Worm (Caenorhabditis elegans) whole organism, young adult: Measurements from ENCODE around the gene T09A5.5.

Experiments
- B0019.2 ChIP-seq: fragments of 200-800 bp; sonication (Bioruptor generic); conservative IDR thresholded peaks from 2 replicates; pipeline ENCODE4 v1.3.6; 2022; ENCODE audit warnings: missing genetic modification reagents, missing genetic modification characterization, missing compliant biosample characterization
- B0336.3 ChIP-seq: fragments of 200-800 bp; sonication (Bioruptor generic); IDR thresholded peaks from 2 replicates; pipeline ENCODE4 v1.3.6; 2022; ENCODE audit warnings: missing genetic modification characterization, missing compliant biosample characterization
- F10E7.11 ChIP-seq: sonication (generic microtip); optimal IDR thresholded peaks from 2 replicates; lab custom pipeline; 2017; ENCODE audit warnings: mild to moderate bottlenecking, missing genetic modification characterization, moderate library complexity, missing compliant biosample characterization
- F23B12.7 ChIP-seq: sonication (generic microtip); optimal IDR thresholded peaks from 2 replicates; lab custom pipeline; 2017; ENCODE audit warnings: missing genetic modification characterization, mild to moderate bottlenecking, missing compliant biosample characterization, antibody characterized with exemption, moderate library complexity; ENCODE audit not compliant: insufficient read depth
- F33H1.4 ChIP-seq: fragments of 200-800 bp; sonication (Bioruptor generic); IDR thresholded peaks from 2 replicates; pipeline ENCODE4 v1.3.6; 2022; ENCODE audit warnings: missing genetic modification reagents, missing genetic modification characterization, missing compliant biosample characterization
- K12H6.12 ChIP-seq: fragments of 200-800 bp; sonication (Bioruptor generic); optimal IDR thresholded peaks from 2 replicates; lab custom pipeline; 2018; ENCODE audit warnings: mild to moderate bottlenecking, missing genetic modification characterization, missing compliant biosample characterization
- Y53F4B.3 ChIP-seq: fragments of 200-800 bp; sonication (Bioruptor generic); IDR thresholded peaks from 2 replicates; pipeline ENCODE4 v1.3.6; 2022; ENCODE audit warnings: missing genetic modification reagents, missing genetic modification characterization, missing compliant biosample characterization
- Y53G8AR.9 ChIP-seq: fragments of 200-800 bp; sonication (Bioruptor generic); conservative IDR thresholded peaks from 2 replicates; pipeline ENCODE4 v1.3.6; 2022; ENCODE audit warnings: missing genetic modification reagents, missing genetic modification characterization, missing compliant biosample characterization
- ama-1 ChIP-seq, 3 experiments: fragments of 150-350 bp in 1 of 3; sonication (generic microtip) in 2 of 3; optimal IDR thresholded peaks; 2 replicates each; lab custom pipeline; 2014 to 2018; ENCODE audit warnings: missing biosample characterization in 2 of 3, missing genetic modification characterization in 2 of 3, missing genetic modification reagents in 2 of 3
- aptf-3 ChIP-seq: fragments of 200-800 bp; sonication (Bioruptor generic); IDR thresholded peaks from 2 replicates; pipeline ENCODE4 v1.3.6; 2022; ENCODE audit warnings: missing genetic modification characterization, missing compliant biosample characterization
- athp-1 ChIP-seq: sonication (generic microtip); optimal IDR thresholded peaks from 2 replicates; lab custom pipeline; 2017; ENCODE audit warnings: mild to moderate bottlenecking, missing genetic modification characterization, missing compliant biosample characterization
- ccch-3 ChIP-seq: fragments of 200-800 bp; sonication (Bioruptor generic); optimal IDR thresholded peaks from 2 replicates; lab custom pipeline; 2018; ENCODE audit warnings: mild to moderate bottlenecking, missing genetic modification characterization, missing compliant biosample characterization
- ceh-91 ChIP-seq: fragments of 200-800 bp; sonication (Bioruptor generic); IDR thresholded peaks from 2 replicates; pipeline ENCODE4 v1.3.6; 2022; ENCODE audit warnings: missing genetic modification reagents, missing genetic modification characterization, missing compliant biosample characterization
- dox-1 ChIP-seq: fragments of 200-800 bp; sonication (Bioruptor generic); IDR thresholded peaks from 2 replicates; pipeline ENCODE4 v1.3.6; 2022; ENCODE audit warnings: missing genetic modification reagents, missing genetic modification characterization, missing compliant biosample characterization
- dpl-1 ChIP-seq: fragments of 150-350 bp; optimal IDR thresholded peaks from 2 replicates; lab custom pipeline; 2014; ENCODE audit warnings: missing biosample characterization, missing genetic modification reagents, missing genetic modification characterization
- efl-1 ChIP-seq: fragments of 150-350 bp; optimal IDR thresholded peaks from 2 replicates; lab custom pipeline; 2014; ENCODE audit warnings: missing biosample characterization, missing genetic modification reagents, missing genetic modification characterization
- ekl-4 ChIP-seq: fragments of 200-800 bp; sonication (Bioruptor generic); IDR thresholded peaks from 2 replicates; pipeline ENCODE4 v1.3.6; 2022; ENCODE audit warnings: missing genetic modification reagents, missing genetic modification characterization, missing compliant biosample characterization
- ets-4 ChIP-seq: fragments of 200-800 bp; sonication (Bioruptor generic); optimal IDR thresholded peaks from 2 replicates; lab custom pipeline; 2018; ENCODE audit warnings: mild to moderate bottlenecking, missing genetic modification characterization, missing compliant biosample characterization
- him-1 ChIP-seq: sonication (generic microtip); optimal IDR thresholded peaks from 2 replicates; lab custom pipeline; 2016; ENCODE audit warnings: missing genotype, missing genetic modification reagents, missing genetic modification characterization, missing compliant biosample characterization
- hmg-1.2 ChIP-seq: fragments of 200-800 bp; sonication (Bioruptor generic); IDR thresholded peaks from 2 replicates; pipeline ENCODE4 v1.3.6; 2022; ENCODE audit warnings: missing genetic modification reagents, missing genetic modification characterization, missing compliant biosample characterization
- hrde-1 ChIP-seq: sonication (generic microtip); optimal IDR thresholded peaks from 2 replicates; lab custom pipeline; 2016; ENCODE audit warnings: missing genetic modification characterization, mild to moderate bottlenecking, missing compliant biosample characterization, moderate library complexity, missing genotype, missing genetic modification reagents, borderline replicate concordance
- hsf-1 ChIP-seq: fragments of 200-800 bp; sonication (Bioruptor generic); IDR thresholded peaks from 2 replicates; pipeline ENCODE4 v1.3.6; 2022; ENCODE audit warnings: missing genetic modification reagents, missing genetic modification characterization, missing compliant biosample characterization
- let-607 ChIP-seq, 2 experiments: fragments of 200-800 bp in 1 of 2; sonication (Bioruptor generic) in 1 of 2; sonication (generic microtip) in 1 of 2; optimal IDR thresholded peaks; 2 replicates each; lab custom pipeline; 2016 to 2018; ENCODE audit warnings: mild to moderate bottlenecking in 2 of 2, missing compliant biosample characterization in 2 of 2, missing genetic modification characterization in 2 of 2, moderate library complexity in 2 of 2, missing genotype in 1 of 2
- lin-35 ChIP-seq, 3 experiments: fragments of 150-350 bp in 2 of 3; sonication (generic microtip) in 1 of 3; optimal IDR thresholded peaks; 2 replicates each; lab custom pipeline; 2014 to 2018; ENCODE audit warnings: missing biosample characterization in 3 of 3, missing genetic modification characterization in 3 of 3, missing genetic modification reagents in 3 of 3
- lsl-1 ChIP-seq: fragments of 200-800 bp; sonication (Bioruptor generic); optimal IDR thresholded peaks from 2 replicates; lab custom pipeline; 2018; ENCODE audit warnings: mild to moderate bottlenecking, missing genetic modification characterization, moderate library complexity, missing compliant biosample characterization
- madf-3 ChIP-seq: fragments of 200-800 bp; sonication (Bioruptor generic); IDR thresholded peaks from 2 replicates; pipeline ENCODE4 v1.3.6; 2022; ENCODE audit warnings: missing genetic modification reagents, missing genetic modification characterization, missing compliant biosample characterization
- madf-6 ChIP-seq: fragments of 200-800 bp; sonication (Bioruptor generic); IDR thresholded peaks from 2 replicates; pipeline ENCODE4 v1.3.6; 2022; ENCODE audit warnings: missing genetic modification reagents, missing genetic modification characterization, missing compliant biosample characterization
- madf-8 ChIP-seq: fragments of 200-800 bp; sonication (Bioruptor generic); conservative IDR thresholded peaks from 2 replicates; pipeline ENCODE4 v1.3.6; 2022; ENCODE audit warnings: missing genetic modification reagents, missing genetic modification characterization, missing compliant biosample characterization
- mcd-1 ChIP-seq: fragments of 200-800 bp; sonication (Bioruptor generic); IDR thresholded peaks from 2 replicates; pipeline ENCODE4 v1.3.6; 2022; ENCODE audit warnings: missing genetic modification reagents, missing genetic modification characterization, missing compliant biosample characterization
- mel-28 ChIP-seq: sonication (generic microtip); optimal IDR thresholded peaks from 2 replicates; lab custom pipeline; 2016; ENCODE audit warnings: borderline replicate concordance, mild to moderate bottlenecking, missing genetic modification characterization, missing compliant biosample characterization
- nfya-1 ChIP-seq: sonication (generic microtip); optimal IDR thresholded peaks from 2 replicates; lab custom pipeline; 2017; ENCODE audit warnings: antibody characterized with exemption, missing compliant biosample characterization, missing genetic modification characterization, borderline replicate concordance; ENCODE audit not compliant: insufficient read depth
- rcor-1 ChIP-seq: fragments of 200-800 bp; sonication (Bioruptor generic); IDR thresholded peaks from 2 replicates; pipeline ENCODE4 v1.3.6; 2022; ENCODE audit warnings: missing genetic modification reagents, missing genetic modification characterization, missing compliant biosample characterization
- repo-1 ChIP-seq: sonication (generic microtip); optimal IDR thresholded peaks from 2 replicates; lab custom pipeline; 2017; ENCODE audit warnings: mild to moderate bottlenecking, missing genetic modification characterization, missing compliant biosample characterization
- snpc-1.1 ChIP-seq: sonication (generic microtip); optimal IDR thresholded peaks from 2 replicates; lab custom pipeline; 2017; ENCODE audit warnings: missing genetic modification characterization, mild to moderate bottlenecking, missing compliant biosample characterization, antibody characterized with exemption, moderate library complexity, missing genotype, missing genetic modification reagents; ENCODE audit not compliant: insufficient read depth
- snpc-1.3 ChIP-seq: sonication (generic microtip); optimal IDR thresholded peaks from 2 replicates; lab custom pipeline; 2017; ENCODE audit warnings: missing genetic modification characterization, mild to moderate bottlenecking, missing compliant biosample characterization, antibody characterized with exemption, moderate library complexity, missing genotype, missing genetic modification reagents; ENCODE audit not compliant: insufficient read depth
- snpc-3.4 ChIP-seq: sonication (generic microtip); optimal IDR thresholded peaks from 2 replicates; lab custom pipeline; 2017; ENCODE audit warnings: missing genetic modification characterization, mild to moderate bottlenecking, missing compliant biosample characterization, antibody characterized with exemption, moderate library complexity, missing genotype, missing genetic modification reagents
- snpc-4 ChIP-seq, 5 experiments: fragments of 150-350 bp in 1 of 5; sonication (generic microtip) in 4 of 5; optimal IDR thresholded peaks; 2 replicates each; lab custom pipeline; 2014 to 2018; ENCODE audit warnings: missing genetic modification characterization in 5 of 5, missing biosample characterization in 3 of 5, antibody characterized with exemption in 2 of 5, mild to moderate bottlenecking in 2 of 5, missing compliant biosample characterization in 2 of 5, missing genotype in 2 of 5, moderate library complexity in 2 of 5, missing genetic modification reagents in 1 of 5
- somi-1 ChIP-seq: fragments of 200-800 bp; sonication (Bioruptor generic); optimal IDR thresholded peaks from 2 replicates; lab custom pipeline; 2018; ENCODE audit warnings: mild to moderate bottlenecking, missing genetic modification characterization, missing compliant biosample characterization
- tbp1 ChIP-seq: fragments of 200-800 bp; sonication (Bioruptor generic); optimal IDR thresholded peaks from 2 replicates; lab custom pipeline; 2018; ENCODE audit warnings: mild to moderate bottlenecking, missing genetic modification characterization, missing compliant biosample characterization
- tlf-1 ChIP-seq: fragments of 200-800 bp; sonication (Bioruptor generic); optimal IDR thresholded peaks from 2 replicates; lab custom pipeline; 2018; ENCODE audit warnings: mild to moderate bottlenecking, missing genetic modification characterization, missing compliant biosample characterization
- unc-130 ChIP-seq: sonication (generic microtip); optimal IDR thresholded peaks from 2 replicates; lab custom pipeline; 2016; ENCODE audit warnings: missing genetic modification reagents, missing genetic modification characterization, missing compliant biosample characterization
- xnd-1 ChIP-seq: sonication (generic microtip); optimal IDR thresholded peaks from 2 replicates; lab custom pipeline; 2016; ENCODE audit warnings: missing genotype, missing genetic modification reagents, missing genetic modification characterization, missing compliant biosample characterization
- ztf-18 ChIP-seq: sonication (generic microtip); optimal IDR thresholded peaks from 2 replicates; lab custom pipeline; 2016; ENCODE audit warnings: missing genotype, mild to moderate bottlenecking, missing genetic modification characterization, missing compliant biosample characterization
- ztf-28 ChIP-seq: fragments of 200-800 bp; sonication (Bioruptor generic); IDR thresholded peaks from 2 replicates; pipeline ENCODE4 v1.3.6; 2022; ENCODE audit warnings: missing genetic modification reagents, missing genetic modification characterization, missing compliant biosample characterization
- ztf-6 ChIP-seq: fragments of 200-800 bp; sonication (Bioruptor generic); IDR thresholded peaks from 2 replicates; pipeline ENCODE4 v1.3.6; 2022; ENCODE audit warnings: missing genetic modification reagents, missing genetic modification characterization, missing compliant biosample characterization

T09A5.5 gene

DNA sequence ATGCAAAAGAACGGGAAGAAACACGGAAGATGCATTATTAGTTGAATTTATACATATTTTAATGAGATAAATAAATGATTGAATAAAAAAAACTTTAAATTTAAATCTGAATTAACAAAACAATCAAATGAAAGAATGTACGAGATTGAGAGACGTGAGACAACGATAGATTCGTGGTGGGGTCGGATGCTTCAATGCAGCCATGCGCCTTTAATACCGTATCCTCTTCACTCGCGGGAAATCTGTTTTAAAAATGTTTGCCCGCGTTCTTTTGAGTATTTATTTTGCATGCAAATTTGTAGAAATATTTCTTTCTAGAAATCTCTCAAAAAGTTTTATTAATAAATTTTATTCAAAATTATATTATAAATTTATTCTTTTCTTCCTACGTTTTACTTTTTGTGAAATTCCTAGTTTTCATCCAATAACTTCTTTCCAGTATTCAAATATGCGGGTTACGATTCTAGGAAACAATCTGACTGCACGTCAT lies 26.8 kb upstream of the T09A5.5 start, which contains the start of gene perm-1 (continued):
- TF ChIP-seq lsl-1 (GFP tag; lab: Kevin White, UChicago) (peak; percentile 98), him-1 (tag; lab: Kevin White, UChicago) (peak; percentile 44), somi-1 (GFP tag; lab: Kevin White, UChicago) (no peak), ets-4 (GFP tag; lab: Kevin White, UChicago) (no peak), tbp1 (GFP tag; lab: Kevin White, UChicago) (peak; percentile 61), B0019.2 (GFP tag; lab: Robert Waterston, UW) (peak; percentile 84), ceh-91 (GFP tag; lab: Robert Waterston, UW) (peak; percentile 96), ccch-3 (GFP tag; lab: Kevin White, UChicago) (no peak), snpc-4 (GFP tag; optimal IDR thresholded peaks at IDR 0.05; lab: Kevin White, UChicago) (peak; percentile 64), snpc-4 (tag; optimal IDR thresholded peaks at IDR 0.05; lab: Kevin White, UChicago) (peak in 2 of 4 experiments; percentile 57 to 60), K12H6.12 (no peak), snpc-1.3 (tag; lab: Kevin White, UChicago) (peak; percentile 82), B0336.3 (peak; percentile 75), ztf-6 (GFP tag; lab: Robert Waterston, UW) (no peak), Y53F4B.3 (GFP tag; lab: Robert Waterston, UW) (peak; percentile 60; the same call in 1 of the 2 replicates), hrde-1 (tag; lab: Kevin White, UChicago) (peak; percentile 47), athp-1 (tag; lab: Kevin White, UChicago) (peak; percentile 86), rcor-1 (GFP tag; lab: Robert Waterston, UW) (peak; percentile 90), snpc-3.4 (peak; percentile 94), hsf-1 (peak; percentile 92), hmg-1.2 (peak; percentile 71; the same call in 1 of the 2 replicates), tlf-1 (GFP tag; lab: Kevin White, UChicago) (peak; percentile 93), F10E7.11 (tag; lab: Kevin White, UChicago) (no peak), mcd-1 (GFP tag; lab: Robert Waterston, UW) (peak; percentile 65; the same call in 1 of the 2 replicates), nfya-1 (no peak), Y53G8AR.9 (GFP tag; lab: Robert Waterston, UW) (peak; percentile 50; the same call in 1 of the 2 replicates), let-607 (tag; optimal IDR thresholded peaks at IDR 0.05; lab: Kevin White, UChicago) (no peak), xnd-1 (tag; lab: Kevin White, UChicago) (peak; percentile 95), F23B12.7 (tag; lab: Kevin White, UChicago) (peak; percentile 37), ztf-18 (tag; lab: Kevin White, UChicago) (peak; percentile 44), F33H1.4 (GFP tag; lab: Robert Waterston, UW) (peak; percentile 98), lin-35 (GFP tag; optimal IDR thresholded peaks at IDR 0.05; lab: Kevin White, UChicago) (peak in 1 of 3 experiments; percentile 61), aptf-3 (GFP tag; lab: Robert Waterston, UW) (no peak), repo-1 (no peak), ekl-4 (GFP tag; lab: Robert Waterston, UW) (peak; percentile 81), madf-3 (GFP tag; lab: Robert Waterston, UW) (peak; percentile 91), snpc-1.1 (peak; percentile 73), ztf-28 (GFP tag; lab: Robert Waterston, UW) (peak; percentile 71; the same call in 1 of the 2 replicates), dpl-1 (peak; percentile 87), ama-1 (optimal IDR thresholded peaks at IDR 0.05; lab: Kevin White, UChicago) (no peak), ama-1 (GFP tag; optimal IDR thresholded peaks at IDR 0.05; lab: Kevin White, UChicago) (no peak), dox-1 (peak; percentile 85), unc-130 (GFP tag; lab: Kevin White, UChicago) (peak; percentile 93), mel-28 (tag; lab: Kevin White, UChicago) (no peak), efl-1 (GFP tag; lab: Kevin White, UChicago) (peak; percentile 96), madf-8 (peak; percentile 96), madf-6 (peak; percentile 99)
